Fruit fly (Drosophila melanogaster) whole organism, prepupa: ENCODE results near the gene jdp.

Source experiments
- Blimp-1 ChIP-seq: fragments of 200-800 bp; sonication (Bioruptor generic); optimal IDR thresholded peaks from 3 replicates; lab custom pipeline; 2017; ENCODE audit warnings: missing biosample characterization, missing genetic modification characterization, mild to moderate bottlenecking, moderate library complexity, missing genetic modification reagents
- CG10669 ChIP-seq: fragments of 200-800 bp; sonication (Bioruptor generic); optimal IDR thresholded peaks from 3 replicates; lab custom pipeline; 2018; ENCODE audit warnings: missing biosample characterization, mild to moderate bottlenecking, missing genetic modification characterization, moderate library complexity
- CG11762 ChIP-seq: fragments of 200-800 bp; sonication (Bioruptor generic); optimal IDR thresholded peaks from 3 replicates; lab custom pipeline; 2016; ENCODE audit warnings: missing biosample characterization, missing genetic modification characterization; ENCODE audit not compliant: insufficient read depth
- CG11902 ChIP-seq: fragments of 200-800 bp; sonication (Bioruptor generic); optimal IDR thresholded peaks from 3 replicates; lab custom pipeline; 2016; ENCODE audit warnings: missing biosample characterization, missing genetic modification characterization
- CG15336 ChIP-seq: fragments of 200-800 bp; sonication (Bioruptor generic); IDR thresholded peaks from 2 replicates; pipeline ENCODE4 v1.3.6; 2022; ENCODE audit warnings: missing biosample characterization, missing genetic modification characterization
- CG3032 ChIP-seq: fragments of 200-800 bp; optimal IDR thresholded peaks from 2 replicates; lab custom pipeline; 2019; ENCODE audit warnings: missing biosample characterization, mild to moderate bottlenecking, missing genetic modification characterization, moderate library complexity
- CG31627 ChIP-seq: fragments of 200-800 bp; sonication (Bioruptor generic); optimal IDR thresholded peaks from 3 replicates; lab custom pipeline; 2016; ENCODE audit warnings: missing biosample characterization, missing genetic modification characterization
- CG32006 ChIP-seq: fragments of 200-800 bp; sonication (Bioruptor generic); optimal IDR thresholded peaks from 3 replicates; lab custom pipeline; 2017; ENCODE audit warnings: missing biosample characterization, mild to moderate bottlenecking, missing genetic modification characterization
- CG6163 ChIP-seq: fragments of 200-800 bp; sonication (Bioruptor generic); IDR thresholded peaks from 3 replicates; pipeline ENCODE4 v1.3.6; 2022; ENCODE audit warnings: missing biosample characterization, missing genetic modification characterization
- CG6276 ChIP-seq: fragments of 200-800 bp; sonication (Bioruptor generic); optimal IDR thresholded peaks from 2 replicates; lab custom pipeline; 2017; ENCODE audit warnings: missing biosample characterization, mild to moderate bottlenecking, missing genetic modification characterization
- CG6792 ChIP-seq: fragments of 200-800 bp; sonication (Bioruptor generic); optimal IDR thresholded peaks from 3 replicates; lab custom pipeline; 2016; ENCODE audit warnings: missing biosample characterization, missing genetic modification characterization
- CG6808 ChIP-seq: fragments of 200-800 bp; sonication (Bioruptor generic); optimal IDR thresholded peaks from 3 replicates; lab custom pipeline; 2017; ENCODE audit warnings: missing biosample characterization, missing genetic modification characterization, mild to moderate bottlenecking, moderate library complexity, missing genetic modification reagents
- CG6854 ChIP-seq: fragments of 200-800 bp; sonication (Bioruptor generic); optimal IDR thresholded peaks from 2 replicates; lab custom pipeline; 2017; ENCODE audit warnings: missing biosample characterization, mild to moderate bottlenecking, missing genetic modification characterization
- CG8319 ChIP-seq: fragments of 200-800 bp; sonication (Bioruptor generic); optimal IDR thresholded peaks from 3 replicates; lab custom pipeline; 2016; ENCODE audit warnings: missing biosample characterization, missing genetic modification characterization
- CG9139 ChIP-seq: fragments of 200-800 bp; sonication (Bioruptor generic); optimal IDR thresholded peaks from 3 replicates; lab custom pipeline; 2017; ENCODE audit warnings: missing biosample characterization, mild to moderate bottlenecking, missing genetic modification characterization
- Eip78C ChIP-seq: fragments of 200-800 bp; sonication (Bioruptor generic); peaks from one replicate; lab custom pipeline; 2016; ENCODE audit warnings: missing biosample characterization, missing genetic modification characterization
- Ets21C ChIP-seq: fragments of 200-800 bp; sonication (Bioruptor generic); optimal IDR thresholded peaks from 3 replicates; lab custom pipeline; 2016; ENCODE audit warnings: missing biosample characterization, missing genetic modification characterization
- Ets96B ChIP-seq: fragments of 200-800 bp; optimal IDR thresholded peaks from 2 replicates; lab custom pipeline; 2019; ENCODE audit warnings: missing biosample characterization, mild to moderate bottlenecking, missing genetic modification characterization, moderate library complexity
- Gug ChIP-seq: fragments of 200-800 bp; sonication (Bioruptor generic); IDR thresholded peaks from 2 replicates; pipeline ENCODE4 v1.3.6; 2022; ENCODE audit warnings: missing biosample characterization, missing genetic modification characterization
- Hr38 ChIP-seq: sonication (Bioruptor generic); optimal IDR thresholded peaks from 2 replicates; lab custom pipeline; 2016; ENCODE audit warnings: missing biosample characterization, missing genetic modification characterization
- Lpt ChIP-seq: fragments of 200-800 bp; sonication (Bioruptor generic); optimal IDR thresholded peaks from 3 replicates; lab custom pipeline; 2016; ENCODE audit warnings: missing biosample characterization, missing genetic modification characterization
- Met ChIP-seq: fragments of 200-800 bp; sonication (Bioruptor generic); optimal IDR thresholded peaks from 3 replicates; lab custom pipeline; 2016; ENCODE audit warnings: missing biosample characterization, missing genetic modification characterization
- Smox ChIP-seq: fragments of 200-800 bp; sonication (Bioruptor generic); optimal IDR thresholded peaks from 3 replicates; lab custom pipeline; 2016; ENCODE audit warnings: missing biosample characterization, missing genetic modification characterization
- Sox102F ChIP-seq: fragments of 200-800 bp; sonication (Bioruptor generic); optimal IDR thresholded peaks from 2 replicates; lab custom pipeline; 2016; ENCODE audit warnings: missing biosample characterization, mild to moderate bottlenecking, missing genetic modification characterization
- Sox14 ChIP-seq: fragments of 200-800 bp; sonication (Bioruptor generic); optimal IDR thresholded peaks from 3 replicates; lab custom pipeline; 2016; ENCODE audit warnings: missing biosample characterization, missing genetic modification characterization
- Sox15 ChIP-seq: fragments of 200-800 bp; sonication (Bioruptor generic); optimal IDR thresholded peaks from 3 replicates; lab custom pipeline; 2016; ENCODE audit warnings: missing biosample characterization, missing genetic modification characterization
- achi ChIP-seq: fragments of 200-800 bp; sonication (Bioruptor generic); optimal IDR thresholded peaks from 3 replicates; lab custom pipeline; 2016; ENCODE audit warnings: missing biosample characterization, missing genetic modification characterization
- acj6 ChIP-seq: fragments of 200-800 bp; sonication (Bioruptor generic); optimal IDR thresholded peaks from 3 replicates; lab custom pipeline; 2016; ENCODE audit warnings: missing biosample characterization, missing genetic modification characterization
- dsx ChIP-seq: fragments of 200-800 bp; optimal IDR thresholded peaks from 3 replicates; lab custom pipeline; 2019; ENCODE audit warnings: missing biosample characterization, mild to moderate bottlenecking, missing genetic modification characterization, moderate library complexity; ENCODE audit not compliant: poor library complexity, severe bottlenecking
- eg ChIP-seq: fragments of 200-800 bp; sonication (Bioruptor generic); IDR thresholded peaks from 3 replicates; pipeline ENCODE4 v1.3.6; 2022; ENCODE audit warnings: missing biosample characterization, missing genetic modification characterization
- esn ChIP-seq: fragments of 200-800 bp; sonication (Bioruptor generic); optimal IDR thresholded peaks from 2 replicates; lab custom pipeline; 2016; ENCODE audit warnings: missing biosample characterization, mild to moderate bottlenecking, missing genetic modification characterization, moderate library complexity
- fd85E ChIP-seq: fragments of 200-800 bp; sonication (Bioruptor generic); optimal IDR thresholded peaks from 3 replicates; lab custom pipeline; 2016; ENCODE audit warnings: missing biosample characterization, missing genetic modification characterization
- fkh ChIP-seq: fragments of 200-800 bp; sonication (Bioruptor generic); optimal IDR thresholded peaks from 3 replicates; lab custom pipeline; 2017; ENCODE audit warnings: missing biosample characterization, mild to moderate bottlenecking, missing genetic modification characterization, moderate library complexity
- net ChIP-seq: fragments of 200-800 bp; sonication (Bioruptor generic); optimal IDR thresholded peaks from 3 replicates; lab custom pipeline; 2016; ENCODE audit warnings: missing biosample characterization, missing genetic modification characterization
- pdm3 ChIP-seq: fragments of 200-800 bp; sonication (Bioruptor generic); optimal IDR thresholded peaks from 3 replicates; lab custom pipeline; 2016; ENCODE audit warnings: missing biosample characterization, missing genetic modification characterization
- salr ChIP-seq, 2 experiments: fragments of 200-800 bp; sonication (Bioruptor generic); optimal IDR thresholded peaks; 3 replicates each; lab custom pipeline; 2016 to 2018; ENCODE audit warnings: missing biosample characterization in 2 of 2, missing genetic modification characterization in 2 of 2, mild to moderate bottlenecking in 1 of 2
- ss ChIP-seq, 2 experiments: fragments of 200-800 bp; sonication (Bioruptor generic); optimal IDR thresholded peaks; 2 replicates in 1 of 2; 3 replicates in 1 of 2; lab custom pipeline; 2017 to 2018; ENCODE audit warnings: mild to moderate bottlenecking in 2 of 2, missing biosample characterization in 2 of 2, missing genetic modification characterization in 2 of 2, moderate library complexity in 1 of 2
- svp ChIP-seq: fragments of 200-800 bp; sonication (Bioruptor generic); peaks from one replicate; lab custom pipeline; 2016; ENCODE audit warnings: missing biosample characterization, missing genetic modification characterization
- topi ChIP-seq: fragments of 200-800 bp; sonication (Bioruptor generic); optimal IDR thresholded peaks from 3 replicates; lab custom pipeline; 2016; ENCODE audit warnings: missing biosample characterization, missing genetic modification characterization
- vri ChIP-seq: fragments of 200-800 bp; sonication (Bioruptor generic); optimal IDR thresholded peaks from 3 replicates; lab custom pipeline; 2016; ENCODE audit warnings: missing biosample characterization, mild to moderate bottlenecking, missing genetic modification characterization

Gene jdp

DNA sequence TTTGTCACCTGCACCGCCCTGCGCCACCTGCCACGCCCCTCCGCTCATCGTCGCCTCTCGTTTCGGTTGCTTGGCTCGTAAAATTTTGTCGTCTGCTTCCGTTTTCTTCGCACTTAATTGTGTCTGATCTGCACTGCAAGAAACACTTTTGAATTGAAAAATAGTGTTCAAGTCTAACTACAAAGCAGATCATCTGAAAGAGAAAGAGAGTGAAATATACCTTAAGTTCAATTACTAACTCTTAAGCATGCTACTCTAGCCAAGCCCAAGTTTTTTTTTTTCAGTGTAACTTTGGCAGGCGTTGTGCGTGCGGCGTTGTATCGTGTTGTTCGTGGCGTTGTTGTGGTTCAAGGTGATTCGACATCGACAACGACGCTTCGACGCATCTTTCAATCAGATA lies 13.4 kb upstream of the jdp start (continued):
- peak; percentile 58 for TF ChIP-seq achi (GFP tag; lab: Kevin White, UChicago)
- TF ChIP-seq Sox15 (GFP tag; lab: Kevin White, UChicago), result peak; percentile 46
- TF ChIP-seq CG10669 (GFP tag; lab: Kevin White, UChicago), result peak; percentile 58
- peak; percentile 42 for TF ChIP-seq Ets96B (tag; lab: Kevin White, UChicago)
- peak; percentile 64 for TF ChIP-seq CG32006
- no peak for TF ChIP-seq CG6854 (GFP tag; lab: Kevin White, UChicago)
- peak; percentile 33 for TF ChIP-seq CG6808 (GFP tag; lab: Kevin White, UChicago)
- TF ChIP-seq, all 60 proteins: peak for 51

DNA sequence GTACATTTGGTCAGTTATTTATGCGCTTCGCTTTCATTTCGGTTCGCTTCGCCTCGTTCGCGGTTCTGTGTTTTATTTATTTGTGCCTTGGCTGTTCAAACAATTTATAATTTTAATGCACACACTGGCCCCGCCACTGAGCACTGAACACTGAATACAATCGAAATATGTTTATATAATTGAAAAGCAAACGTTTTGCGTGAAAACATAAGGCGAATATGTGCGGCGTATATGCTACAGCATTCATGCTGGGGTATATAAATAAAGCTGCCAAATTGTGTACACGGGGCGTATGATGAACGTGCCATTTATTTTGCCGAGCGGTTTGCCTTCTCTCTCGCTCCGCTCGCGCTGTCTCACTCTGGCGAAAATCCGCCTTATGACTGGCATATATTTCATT lies 10.1 kb upstream of the jdp start:
- peak; percentile 73 for TF ChIP-seq fkh (GFP tag; lab: Kevin White, UChicago)
- no peak for TF ChIP-seq CG10669 (GFP tag; lab: Kevin White, UChicago)
- no peak for TF ChIP-seq ss (GFP tag; optimal IDR thresholded peaks at IDR 0.05; lab: Kevin White, UChicago)
- no peak for TF ChIP-seq fd85E (GFP tag; lab: Kevin White, UChicago)
- TF ChIP-seq eg (GFP tag; lab: Robert Waterston, UW), result no peak
- no peak for TF ChIP-seq salr (GFP tag; optimal IDR thresholded peaks at IDR 0.05; lab: Kevin White, UChicago)
- no peak for TF ChIP-seq Sox15 (GFP tag; lab: Kevin White, UChicago)
- no peak for TF ChIP-seq acj6 (GFP tag; lab: Kevin White, UChicago)
- TF ChIP-seq, all 60 proteins: peak for 1

DNA sequence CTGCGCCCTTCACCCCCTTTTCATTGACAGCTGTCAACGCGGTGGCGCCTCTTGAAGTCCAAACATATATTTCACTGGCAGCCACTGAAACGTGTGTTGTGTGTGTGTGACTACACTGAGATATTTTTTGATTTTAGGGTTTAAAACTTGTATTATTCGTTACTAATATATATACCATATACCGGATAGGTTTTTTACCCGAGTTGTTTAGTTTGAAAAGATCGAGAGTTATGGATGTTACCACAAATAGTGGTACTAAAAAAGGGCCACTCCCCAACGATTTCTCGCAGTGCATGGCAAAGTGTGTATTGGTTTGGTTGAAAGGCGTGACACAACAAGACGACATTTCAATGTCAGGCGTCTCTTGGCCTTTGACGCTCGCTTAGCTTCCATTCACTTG lies 9.6 kb upstream of the jdp start:
- no peak for TF ChIP-seq CG6163
- TF ChIP-seq Sox14 (GFP tag; lab: Kevin White, UChicago), result no peak
- TF ChIP-seq CG8319, result no peak
- TF ChIP-seq CG31627 (GFP tag; lab: Kevin White, UChicago), result no peak
- TF ChIP-seq svp, result no peak
- no peak for TF ChIP-seq CG11902 (GFP tag; lab: Kevin White, UChicago)
- no peak for TF ChIP-seq Eip78C
- no peak for TF ChIP-seq esn (GFP tag; lab: Kevin White, UChicago)

DNA sequence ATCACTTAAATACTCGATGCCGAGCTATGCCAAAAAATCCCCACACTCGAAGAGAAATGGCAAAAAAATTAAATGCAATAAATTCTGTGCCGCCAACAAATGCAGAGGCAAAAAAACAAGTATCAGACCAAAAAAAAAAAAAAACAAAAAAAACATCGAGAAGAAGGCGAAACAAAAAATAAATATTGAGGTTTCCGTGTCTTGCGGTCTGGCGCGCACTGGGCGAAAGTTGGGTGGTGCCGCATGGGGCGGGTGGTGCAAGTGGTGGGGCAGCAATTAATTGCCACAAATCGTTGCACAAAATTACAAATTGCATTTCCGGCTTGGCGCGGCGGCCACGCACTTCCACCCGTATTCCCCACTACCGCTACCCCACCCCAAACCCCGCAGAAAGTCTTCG lies 7.6 kb upstream of the jdp start:
- 0 out of 2 replicates have a peak, but pooled peaks have one; percentile 17 for TF ChIP-seq CG15336 (GFP tag; lab: Robert Waterston, UW)
- TF ChIP-seq achi (GFP tag; lab: Kevin White, UChicago), result no peak
- no peak for TF ChIP-seq CG32006
- TF ChIP-seq eg (GFP tag; lab: Robert Waterston, UW), result peak; percentile 67; the same call in 2 of the 3 replicates
- peak; percentile 42 for TF ChIP-seq CG6276 (GFP tag; lab: Kevin White, UChicago)
- peak; percentile 25; the same call in 1 of the 3 replicates for TF ChIP-seq CG6163
- TF ChIP-seq, all 60 proteins: peak for 4

DNA sequence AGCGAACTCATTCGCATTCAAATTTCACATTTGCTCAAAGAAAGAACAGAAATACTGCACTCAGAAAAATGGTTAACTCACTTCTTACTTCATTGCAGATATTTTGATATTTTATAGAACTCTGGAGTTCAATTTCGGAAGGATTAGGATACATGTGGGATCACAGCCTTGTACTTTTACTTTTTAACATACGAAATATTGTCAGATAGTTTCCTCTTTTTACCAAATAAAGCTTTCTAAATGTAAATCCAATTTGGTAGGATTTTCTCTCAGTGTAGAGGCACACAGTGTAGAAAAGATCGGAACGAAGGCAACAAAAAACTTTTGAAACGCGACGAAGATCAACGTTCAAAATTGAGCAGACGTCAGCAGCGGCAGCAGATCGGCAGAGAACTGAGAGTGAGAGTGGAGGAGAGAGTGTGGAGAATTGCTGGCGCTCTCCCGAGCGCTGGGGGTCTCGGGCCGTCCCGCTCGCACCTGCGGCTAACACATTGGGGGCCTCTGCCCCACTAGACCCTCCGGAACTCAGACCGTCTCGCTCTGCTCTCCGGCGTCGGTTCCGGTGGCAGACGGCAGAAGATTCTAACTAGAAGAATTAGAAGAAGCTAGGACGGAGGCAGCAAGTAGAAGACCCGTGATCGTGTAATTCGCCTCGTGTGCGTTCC lies 5.3 kb upstream of the jdp start, which contains the start of gene tmod:
TSS of gene tmod (plus strand) at position 619 of the 665 bp plus-strand sequence.
- TF ChIP-seq CG6792 (GFP tag; lab: Kevin White, UChicago), result peak; percentile 31
- no peak for TF ChIP-seq Hr38 (GFP tag; lab: Kevin White, UChicago)
- TF ChIP-seq Lpt (GFP tag; lab: Kevin White, UChicago), result peak; percentile 29
- no peak for TF ChIP-seq CG6808 (GFP tag; lab: Kevin White, UChicago)
- TF ChIP-seq Met (GFP tag; lab: Kevin White, UChicago), result peak; percentile 17
- peak; percentile 78 for TF ChIP-seq CG6276 (GFP tag; lab: Kevin White, UChicago)
- no peak for TF ChIP-seq fd85E (GFP tag; lab: Kevin White, UChicago)
- TF ChIP-seq Sox14 (GFP tag; lab: Kevin White, UChicago), result peak; percentile 51
- TF ChIP-seq net, result peak; percentile 39
- TF ChIP-seq CG11902 (GFP tag; lab: Kevin White, UChicago), result no peak
- no peak for TF ChIP-seq CG8319
- no peak for TF ChIP-seq Blimp-1 (GFP tag; lab: Kevin White, UChicago)
- peak; percentile 35 for TF ChIP-seq Smox (GFP tag; lab: Kevin White, UChicago)
- peak; percentile 51 for TF ChIP-seq Gug (GFP tag; lab: Robert Waterston, UW)
- peak; percentile 13 for TF ChIP-seq CG3032
- TF ChIP-seq pdm3 (GFP tag; lab: Kevin White, UChicago), result peak; percentile 59
- TF ChIP-seq ss (GFP tag; optimal IDR thresholded peaks at IDR 0.05; lab: Kevin White, UChicago), result no peak
- TF ChIP-seq dsx (GFP tag; lab: Kevin White, UChicago), result no peak
- TF ChIP-seq Sox15 (GFP tag; lab: Kevin White, UChicago), result no peak
- TF ChIP-seq topi (GFP tag; lab: Kevin White, UChicago), result peak; percentile 39
- peak; percentile 67 for TF ChIP-seq CG32006
- peak; percentile 24 for TF ChIP-seq Sox102F (GFP tag; lab: Kevin White, UChicago)
- TF ChIP-seq CG9139 (GFP tag; lab: Kevin White, UChicago), result no peak
- TF ChIP-seq CG11762, result peak; percentile 19
- peak; percentile 63; the same call in 2 of the 3 replicates for TF ChIP-seq CG6163
- TF ChIP-seq vri (GFP tag; lab: Kevin White, UChicago), result no peak
- peak; percentile 15 for TF ChIP-seq Ets21C (GFP tag; lab: Kevin White, UChicago)
- peak; percentile 49 for TF ChIP-seq achi (GFP tag; lab: Kevin White, UChicago)
